Fruit fly (Drosophila melanogaster) Kc167 (cell line): ENCODE data around the gene TotM.

ENCODE experiments used
- Myc ChIP-seq: fragments of >200 bp; optimal IDR thresholded peaks from 2 replicates; lab custom pipeline; 2017; ENCODE audit warnings: missing external identifiers
- h ChIP-seq: fragments of >200 bp; optimal IDR thresholded peaks from 3 replicates; lab custom pipeline; 2018; ENCODE audit warnings: missing external identifiers
- psq ChIP-seq: fragments of >200 bp; optimal IDR thresholded peaks from 2 replicates; lab custom pipeline; 2017; ENCODE audit warnings: missing external identifiers

dm6 chr2L:5288262-5288621, 41.4 kb upstream of the TotM start:
- no peak for TF ChIP-seq Myc (lab: Kevin White, UChicago)
- TF ChIP-seq psq (lab: Kevin White, UChicago), result no peak
- TF ChIP-seq h (lab: Kevin White, UChicago), result no peak
